Worm (Caenorhabditis elegans) whole organism, late embryonic: ENCODE measurements around the gene rde-8.

ENCODE experiments used
- hlh-6 ChIP-seq: sonication (generic microtip); optimal IDR thresholded peaks from 2 replicates; lab custom pipeline; 2016; ENCODE audit warnings: missing genotype, missing genetic modification characterization, missing compliant biosample characterization
- zip-5 ChIP-seq: sonication (generic microtip); optimal IDR thresholded peaks from 2 replicates; lab custom pipeline; 2016; ENCODE audit warnings: missing genetic modification characterization, missing compliant biosample characterization

DNA sequence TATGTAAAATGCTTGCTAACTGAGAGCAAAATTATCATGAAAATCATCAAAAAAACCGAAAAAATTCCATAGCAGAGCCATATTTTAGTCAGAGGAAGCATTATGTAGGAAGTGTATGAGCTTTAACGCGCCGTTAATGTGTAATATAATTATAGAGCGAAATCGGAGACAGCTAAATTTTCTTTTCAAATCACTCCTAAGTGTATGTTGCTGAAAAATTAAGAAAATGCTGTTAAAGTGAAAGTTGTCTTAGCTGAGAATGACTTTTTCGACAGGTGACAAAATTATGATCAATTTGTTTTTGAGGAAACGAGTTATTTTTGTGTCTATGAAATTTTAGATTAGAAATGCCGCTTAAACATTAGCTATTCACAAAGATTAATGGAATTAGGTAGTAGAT lies 28.0 kb downstream of the rde-8 start, which contains the start of gene srg-50:
- TF ChIP-seq hlh-6 (tag; lab: Kevin White, UChicago) (no peak), zip-5 (tag; lab: Kevin White, UChicago) (no peak)
